Fruit fly (Drosophila melanogaster) whole organism, embryonic: Measurements from ENCODE around the gene CG14515.

Source experiments
- Abd-B ChIP-seq: fragments of 200-800 bp; sonication (Bioruptor generic); optimal IDR thresholded peaks from 2 replicates; lab custom pipeline; 2018; ENCODE audit warnings: missing biosample characterization, mild to moderate bottlenecking, missing genetic modification characterization, moderate library complexity
- Bgb ChIP-seq: fragments of 200-800 bp; sonication (Bioruptor generic); IDR thresholded peaks from 2 replicates; pipeline ENCODE4 v1.3.6; 2022; ENCODE audit warnings: missing biosample characterization, missing genetic modification characterization; ENCODE audit not compliant: partially characterized antibody
- CG10274 ChIP-seq: fragments of 200-800 bp; sonication (Bioruptor generic); optimal IDR thresholded peaks from 3 replicates; lab custom pipeline; 2017; ENCODE audit warnings: missing biosample characterization, mild to moderate bottlenecking, missing genetic modification characterization
- CG10431 ChIP-seq: fragments of 200-800 bp; sonication (Bioruptor generic); optimal IDR thresholded peaks from 3 replicates; lab custom pipeline; 2018; ENCODE audit warnings: missing biosample characterization, mild to moderate bottlenecking, missing genetic modification characterization
- CG10979 ChIP-seq: fragments of 200-800 bp; sonication (Bioruptor generic); optimal IDR thresholded peaks from 2 replicates; lab custom pipeline; 2018; ENCODE audit warnings: missing biosample characterization, mild to moderate bottlenecking, missing genetic modification characterization, moderate library complexity
- CG13296 ChIP-seq: fragments of 200-800 bp; sonication (Bioruptor generic); optimal IDR thresholded peaks from 3 replicates; lab custom pipeline; 2018; ENCODE audit warnings: missing biosample characterization, mild to moderate bottlenecking, missing genetic modification characterization
- CG14860 ChIP-seq: fragments of 200-800 bp; sonication (Bioruptor generic); IDR thresholded peaks from 3 replicates; pipeline ENCODE4 v1.3.6; 2022; ENCODE audit warnings: missing biosample characterization, missing genetic modification characterization; ENCODE audit not compliant: partially characterized antibody
- CG15514 ChIP-seq: fragments of 200-800 bp; sonication (Bioruptor generic); optimal IDR thresholded peaks from 3 replicates; lab custom pipeline; 2017; ENCODE audit warnings: missing biosample characterization, missing genetic modification characterization, mild to moderate bottlenecking, moderate library complexity, missing genetic modification reagents
- CG18262 ChIP-seq: fragments of 200-800 bp; optimal IDR thresholded peaks from 3 replicates; lab custom pipeline; 2019; ENCODE audit warnings: missing biosample characterization, mild to moderate bottlenecking, missing genetic modification characterization, moderate library complexity
- CG1832 ChIP-seq: fragments of 200-800 bp; sonication (Bioruptor generic); optimal IDR thresholded peaks from 2 replicates; lab custom pipeline; 2017; ENCODE audit warnings: missing biosample characterization, mild to moderate bottlenecking, missing genetic modification characterization, inconsistent platforms
- CG2875 ChIP-seq: fragments of 200-800 bp; sonication (Bioruptor generic); optimal IDR thresholded peaks from 2 replicates; lab custom pipeline; 2017; ENCODE audit warnings: missing biosample characterization, mild to moderate bottlenecking, missing genetic modification characterization, missing genetic modification reagents
- CG31388 ChIP-seq: fragments of 200-800 bp; sonication (Bioruptor generic); optimal IDR thresholded peaks from 2 replicates; lab custom pipeline; 2016; ENCODE audit warnings: missing biosample characterization, missing genetic modification characterization
- CG31441 ChIP-seq: fragments of 200-800 bp; sonication (Bioruptor generic); IDR thresholded peaks from 2 replicates; pipeline ENCODE4 v1.3.6; 2022; ENCODE audit warnings: missing biosample characterization, missing genetic modification characterization
- CG3847 ChIP-seq: fragments of 200-800 bp; sonication (Bioruptor generic); IDR thresholded peaks from 2 replicates; pipeline ENCODE4 v1.3.6; 2022; ENCODE audit warnings: missing biosample characterization, missing genetic modification characterization
- CG4424 ChIP-seq: fragments of 200-800 bp; sonication (Bioruptor generic); optimal IDR thresholded peaks from 3 replicates; lab custom pipeline; 2016; ENCODE audit warnings: missing biosample characterization, missing genetic modification characterization
- CG5953 ChIP-seq: fragments of 200-800 bp; sonication (Bioruptor generic); IDR thresholded peaks from 2 replicates; pipeline ENCODE4 v1.3.6; 2022; ENCODE audit warnings: missing biosample characterization, missing genetic modification characterization
- CG6765 ChIP-seq: fragments of 200-800 bp; sonication (Bioruptor generic); optimal IDR thresholded peaks from 3 replicates; lab custom pipeline; 2017; ENCODE audit warnings: missing biosample characterization, mild to moderate bottlenecking, missing genetic modification characterization
- CG6791 ChIP-seq: fragments of 200-800 bp; sonication (Bioruptor generic); IDR thresholded peaks from 3 replicates; pipeline ENCODE4 v1.3.6; 2022; ENCODE audit warnings: missing biosample characterization, missing genetic modification characterization; ENCODE audit not compliant: partially characterized antibody
- CG8924 ChIP-seq: fragments of 200-800 bp; optimal IDR thresholded peaks from 3 replicates; lab custom pipeline; 2019; ENCODE audit warnings: missing biosample characterization, mild to moderate bottlenecking, missing genetic modification characterization, moderate library complexity
- CG8944 ChIP-seq: fragments of 200-800 bp; sonication (Bioruptor generic); optimal IDR thresholded peaks from 3 replicates; lab custom pipeline; 2016; ENCODE audit warnings: missing biosample characterization, missing genetic modification characterization
- CG9437 ChIP-seq: fragments of 200-800 bp; sonication (Bioruptor generic); optimal IDR thresholded peaks from 2 replicates; lab custom pipeline; 2018; ENCODE audit warnings: missing biosample characterization, mild to moderate bottlenecking, missing genetic modification characterization
- CG9876 ChIP-seq: fragments of 200-800 bp; sonication (Bioruptor generic); optimal IDR thresholded peaks from 2 replicates; lab custom pipeline; 2016; ENCODE audit warnings: missing biosample characterization, missing genetic modification characterization
- CHES-1-like ChIP-seq: fragments of 200-800 bp; sonication (Bioruptor generic); optimal IDR thresholded peaks from 2 replicates; lab custom pipeline; 2016; ENCODE audit warnings: missing biosample characterization, missing genetic modification characterization
- D19B ChIP-seq: fragments of 200-800 bp; sonication (Bioruptor generic); optimal IDR thresholded peaks from 2 replicates; lab custom pipeline; 2017; ENCODE audit warnings: missing biosample characterization, mild to moderate bottlenecking, missing genetic modification characterization
- Dip2 ChIP-seq: fragments of 200-800 bp; sonication (Bioruptor generic); IDR thresholded peaks from 2 replicates; pipeline ENCODE4 v1.3.6; 2022; ENCODE audit warnings: missing biosample characterization, missing genetic modification characterization
- ERR ChIP-seq: fragments of 200-800 bp; sonication (Bioruptor generic); optimal IDR thresholded peaks from 2 replicates; lab custom pipeline; 2016; ENCODE audit warnings: missing biosample characterization, missing genetic modification characterization
- Fer1 ChIP-seq: fragments of 200-800 bp; sonication (Bioruptor generic); optimal IDR thresholded peaks from 2 replicates; lab custom pipeline; 2017; ENCODE audit warnings: missing biosample characterization, mild to moderate bottlenecking, missing genetic modification characterization
- Hr78 ChIP-seq, 2 experiments: fragments of 200-800 bp in 1 of 2; fragments of >200 bp in 1 of 2; sonication (Bioruptor generic) in 1 of 2; optimal IDR thresholded peaks; 2 replicates each; lab custom pipeline; 2017 to 2019; ENCODE audit warnings: missing biosample characterization in 2 of 2, missing genetic modification characterization in 2 of 2, mild to moderate bottlenecking in 1 of 2, moderate library complexity in 1 of 2
- Lhr ChIP-seq: fragments of 200-800 bp; sonication (Bioruptor generic); optimal IDR thresholded peaks from 3 replicates; lab custom pipeline; 2017; ENCODE audit warnings: mild to moderate bottlenecking, missing biosample characterization, missing genetic modification reagents, missing genetic modification characterization
- Nf-YB ChIP-seq: fragments of 200-800 bp; sonication (Bioruptor generic); optimal IDR thresholded peaks from 3 replicates; lab custom pipeline; 2019; ENCODE audit warnings: missing biosample characterization, mild to moderate bottlenecking, missing genetic modification characterization, moderate library complexity
- Oaz ChIP-seq: fragments of 200-800 bp; sonication (Bioruptor generic); IDR thresholded peaks from 2 replicates; pipeline ENCODE4 v1.3.6; 2022; ENCODE audit warnings: missing biosample characterization, missing genetic modification characterization
- Sin3A ChIP-seq: fragments of >200 bp; optimal IDR thresholded peaks from 2 replicates; lab custom pipeline; 2018
- Usf ChIP-seq: fragments of 200-800 bp; sonication (Bioruptor generic); optimal IDR thresholded peaks from 2 replicates; lab custom pipeline; 2017; ENCODE audit warnings: missing genotype, missing biosample characterization, missing genetic modification characterization
- aop ChIP-seq: fragments of 200-800 bp; sonication (Bioruptor generic); IDR thresholded peaks from 2 replicates; pipeline ENCODE4 v1.3.6; 2022; ENCODE audit warnings: missing biosample characterization, missing genetic modification characterization
- crol ChIP-seq: fragments of 200-800 bp; sonication (Bioruptor generic); IDR thresholded peaks from 2 replicates; pipeline ENCODE4 v1.3.6; 2022; ENCODE audit warnings: missing biosample characterization, missing genetic modification characterization
- fd3F ChIP-seq: fragments of 200-800 bp; sonication (Bioruptor generic); optimal IDR thresholded peaks from 2 replicates; lab custom pipeline; 2018; ENCODE audit warnings: missing biosample characterization, mild to moderate bottlenecking, missing genetic modification characterization, moderate library complexity
- fru ChIP-seq: fragments of >200 bp; optimal IDR thresholded peaks from 2 replicates; lab custom pipeline; 2017
- grn ChIP-seq: fragments of 200-800 bp; sonication (Bioruptor generic); optimal IDR thresholded peaks from 3 replicates; lab custom pipeline; 2017; ENCODE audit warnings: missing biosample characterization, missing genetic modification characterization
- ham ChIP-seq: fragments of 200-800 bp; sonication (Bioruptor generic); IDR thresholded peaks from 2 replicates; pipeline ENCODE4 v1.3.6; 2022; ENCODE audit warnings: missing biosample characterization, missing genetic modification characterization
- kni ChIP-seq: fragments of 200-800 bp; sonication (Bioruptor generic); optimal IDR thresholded peaks from 3 replicates; lab custom pipeline; 2017; ENCODE audit warnings: mild to moderate bottlenecking, missing biosample characterization, missing genetic modification reagents, missing genetic modification characterization
- mam ChIP-seq: fragments of 200-800 bp; sonication (Bioruptor generic); optimal IDR thresholded peaks from 3 replicates; lab custom pipeline; 2016; ENCODE audit warnings: missing biosample characterization, missing genetic modification characterization
- nom ChIP-seq: fragments of 200-800 bp; sonication (Bioruptor generic); optimal IDR thresholded peaks from 2 replicates; lab custom pipeline; 2017; ENCODE audit warnings: missing biosample characterization, missing genetic modification characterization, mild to moderate bottlenecking, moderate library complexity, missing genetic modification reagents
- run ChIP-seq: fragments of 200-800 bp; sonication (Bioruptor generic); optimal IDR thresholded peaks from 3 replicates; lab custom pipeline; 2018; ENCODE audit warnings: missing biosample characterization, mild to moderate bottlenecking, missing genetic modification characterization
- sens ChIP-seq: fragments of 200-800 bp; sonication (Bioruptor generic); peaks from one replicate; lab custom pipeline; 2016; ENCODE audit warnings: missing biosample characterization, missing genetic modification characterization
- shn ChIP-seq: fragments of 200-800 bp; sonication (Bioruptor generic); optimal IDR thresholded peaks from 3 replicates; lab custom pipeline; 2016; ENCODE audit warnings: missing biosample characterization, missing genetic modification characterization
- slp2 ChIP-seq: fragments of 200-800 bp; sonication (Bioruptor generic); optimal IDR thresholded peaks from 2 replicates; lab custom pipeline; 2016; ENCODE audit warnings: missing biosample characterization, missing genetic modification characterization
- sqz ChIP-seq: fragments of 200-800 bp; sonication (Bioruptor generic); optimal IDR thresholded peaks from 3 replicates; lab custom pipeline; 2018; ENCODE audit warnings: missing biosample characterization, mild to moderate bottlenecking, missing genetic modification characterization
- sug ChIP-seq: fragments of 200-800 bp; optimal IDR thresholded peaks from 2 replicates; lab custom pipeline; 2019; ENCODE audit warnings: missing biosample characterization, mild to moderate bottlenecking, missing genetic modification characterization, moderate library complexity
- toy ChIP-seq: fragments of 200-800 bp; sonication (Bioruptor generic); IDR thresholded peaks from 2 replicates; pipeline ENCODE4 v1.3.6; 2022; ENCODE audit warnings: missing biosample characterization, missing genetic modification characterization
- trem ChIP-seq: fragments of 200-800 bp; optimal IDR thresholded peaks from 3 replicates; lab custom pipeline; 2019; ENCODE audit warnings: missing biosample characterization, mild to moderate bottlenecking, missing genetic modification characterization, moderate library complexity
- zf30C ChIP-seq: fragments of 200-800 bp; sonication (Bioruptor generic); optimal IDR thresholded peaks from 3 replicates; lab custom pipeline; 2018; ENCODE audit warnings: missing biosample characterization, mild to moderate bottlenecking, missing genetic modification characterization

Gene CG14515

dm6 chr3R:29153197-29153644 lies 44.1 kb upstream of the CG14515 start, which contains the start of the genes Slbp and Rpn2 (continued):
- TF ChIP-seq CG13296 (GFP tag; lab: Kevin White, UChicago): peak; percentile 15
- no peak for TF ChIP-seq CG6765 (GFP tag; lab: Kevin White, UChicago)
- TF ChIP-seq CG5953 (GFP tag; lab: Robert Waterston, UW): no peak
- peak; percentile 68 for TF ChIP-seq Fer1 (GFP tag; lab: Kevin White, UChicago)
- TF ChIP-seq CG10431 (GFP tag; lab: Kevin White, UChicago): no peak
- TF ChIP-seq mam (GFP tag; lab: Kevin White, UChicago): peak; percentile 70
- TF ChIP-seq Nf-YB (GFP tag; lab: Kevin White, UChicago): no peak
- TF ChIP-seq grn: no peak
- TF ChIP-seq sqz: no peak
- no peak for TF ChIP-seq CG10274 (GFP tag; lab: Kevin White, UChicago)
- TF ChIP-seq Abd-B: no peak
- no peak for TF ChIP-seq Hr78 (GFP tag; optimal IDR thresholded peaks at IDR 0.05; lab: Kevin White, UChicago)
- no peak for TF ChIP-seq Usf
- no peak for TF ChIP-seq toy (GFP tag; lab: Robert Waterston, UW)
- peak; percentile 70 for TF ChIP-seq ERR
- TF ChIP-seq shn: peak; percentile 57
- TF ChIP-seq Dip2: no peak
- no peak for TF ChIP-seq crol (GFP tag; lab: Robert Waterston, UW)
- TF ChIP-seq CG2875 (GFP tag; lab: Kevin White, UChicago): no peak
- TF ChIP-seq sug: peak; percentile 42
- no peak for TF ChIP-seq ham
- TF ChIP-seq aop: no peak
- peak; percentile 31 for TF ChIP-seq CG18262 (tag; lab: Kevin White, UChicago)
- no peak for TF ChIP-seq fru
- TF ChIP-seq Oaz: no peak
- TF ChIP-seq CG8924 (tag; lab: Kevin White, UChicago): peak; percentile 49
- no peak for TF ChIP-seq CG4424 (GFP tag; lab: Kevin White, UChicago)
- peak; percentile 92 for TF ChIP-seq CG6791 (GFP tag; lab: Robert Waterston, UW)
- TF ChIP-seq sens (GFP tag; lab: Kevin White, UChicago): peak; percentile 85
- peak; percentile 13 for TF ChIP-seq CG10979 (tag; lab: Kevin White, UChicago)
- peak; percentile 84 for TF ChIP-seq CG14860 (GFP tag; lab: Robert Waterston, UW)
- no peak for TF ChIP-seq CG9437
- TF ChIP-seq fd3F (GFP tag; lab: Kevin White, UChicago): no peak
- 0 out of 2 replicates have a peak, but pooled peaks have one; percentile 20 for TF ChIP-seq CG31441 (GFP tag; lab: Robert Waterston, UW)
- peak; percentile 98 for TF ChIP-seq Sin3A
- TF ChIP-seq zf30C (GFP tag; lab: Kevin White, UChicago): no peak
- peak; percentile 16 for TF ChIP-seq slp2 (GFP tag; lab: Kevin White, UChicago)
- TF ChIP-seq D19B: no peak
- TF ChIP-seq kni (GFP tag; lab: Kevin White, UChicago): no peak
- TF ChIP-seq Bgb (GFP tag; lab: Robert Waterston, UW): peak; percentile 95
- peak; percentile 55 for TF ChIP-seq CG15514 (GFP tag; lab: Kevin White, UChicago)
- TF ChIP-seq Lhr (GFP tag; lab: Kevin White, UChicago): peak; percentile 41
- TF ChIP-seq CG9876 (GFP tag; lab: Kevin White, UChicago): peak; percentile 7
- TF ChIP-seq trem (tag; lab: Kevin White, UChicago): peak; percentile 91
- no peak for TF ChIP-seq run (tag; lab: Kevin White, UChicago)
- no peak for TF ChIP-seq CG31388 (GFP tag; lab: Kevin White, UChicago)
- peak; percentile 11 for TF ChIP-seq nom (GFP tag; lab: Kevin White, UChicago)
- peak; percentile 7 for TF ChIP-seq CG8944
- TF ChIP-seq CHES-1-like (GFP tag; lab: Kevin White, UChicago): peak; percentile 80
- TF ChIP-seq CG1832 (GFP tag; lab: Kevin White, UChicago): no peak
- TF ChIP-seq CG3847: peak; percentile 80
